Worm (Caenorhabditis elegans) whole organism, L4 larva: ENCODE data around the gene F59B2.12.

ENCODE experiments used
- D1046.2 ChIP-seq: fragments of 200-800 bp; sonication (Bioruptor generic); IDR thresholded peaks from 2 replicates; pipeline ENCODE4 v1.3.6; 2022; ENCODE audit warnings: missing genetic modification characterization, missing compliant biosample characterization
- F26F4.8 ChIP-seq: fragments of 200-800 bp; sonication (Bioruptor generic); conservative IDR thresholded peaks from 2 replicates; pipeline ENCODE4 v1.3.6; 2022; ENCODE audit warnings: missing genetic modification characterization, missing compliant biosample characterization
- F37D6.2 ChIP-seq: sonication (generic microtip); optimal IDR thresholded peaks from 2 replicates; lab custom pipeline; 2016; ENCODE audit warnings: mild to moderate bottlenecking, missing genetic modification characterization, missing compliant biosample characterization
- F44E2.7 ChIP-seq: fragments of 200-800 bp; sonication (Bioruptor generic); IDR thresholded peaks from 2 replicates; pipeline ENCODE4 v2.1.2; 2022; ENCODE audit warnings: missing genetic modification characterization, missing compliant biosample characterization
- R02D3.7 ChIP-seq: fragments of 150-350 bp; sonication (generic microtip); optimal IDR thresholded peaks from 3 replicates; lab custom pipeline; 2014; ENCODE audit warnings: missing biosample characterization, missing genetic modification characterization
- T20F7.1 ChIP-seq: fragments of 200-800 bp; sonication (Bioruptor generic); optimal IDR thresholded peaks from 2 replicates; lab custom pipeline; 2018; ENCODE audit warnings: mild to moderate bottlenecking, missing genetic modification characterization, missing compliant biosample characterization
- Y48G9A.11 ChIP-seq: fragments of 200-800 bp; sonication (Bioruptor generic); IDR thresholded peaks from 2 replicates; pipeline ENCODE4 v1.3.6; 2022; ENCODE audit warnings: missing genetic modification reagents, missing genetic modification characterization, missing compliant biosample characterization
- Y75B8A.6 ChIP-seq: fragments of 200-800 bp; sonication (Bioruptor generic); IDR thresholded peaks from 2 replicates; pipeline ENCODE4 v1.3.6; 2022; ENCODE audit warnings: missing genetic modification reagents, missing genetic modification characterization, missing compliant biosample characterization
- ZK546.5 ChIP-seq, 2 experiments: sonication (generic microtip); optimal IDR thresholded peaks; 2 replicates each; lab custom pipeline; 2017; ENCODE audit warnings: missing biosample characterization in 2 of 2, missing genetic modification characterization in 2 of 2
- ama-1 ChIP-seq: fragments of 150-350 bp; optimal IDR thresholded peaks from 2 replicates; lab custom pipeline; 2014; ENCODE audit warnings: inconsistent platforms, mixed read lengths
- attf-4 ChIP-seq: sonication (generic microtip); optimal IDR thresholded peaks from 3 replicates; lab custom pipeline; 2017; ENCODE audit warnings: missing biosample characterization, missing genetic modification characterization
- ceh-20 ChIP-seq: fragments of 200-800 bp; sonication (Bioruptor generic); IDR thresholded peaks from 2 replicates; pipeline ENCODE4 v1.3.6; 2022; ENCODE audit warnings: missing genetic modification reagents, missing genetic modification characterization, missing compliant biosample characterization
- ceh-32 ChIP-seq: sonication (generic microtip); optimal IDR thresholded peaks from 2 replicates; lab custom pipeline; 2016; ENCODE audit warnings: mild to moderate bottlenecking, missing genetic modification characterization, missing compliant biosample characterization; ENCODE audit not compliant: poor library complexity
- ceh-44 ChIP-seq: fragments of 200-800 bp; sonication (Bioruptor generic); IDR thresholded peaks from 2 replicates; pipeline ENCODE4 v1.3.6; 2022; ENCODE audit warnings: missing genetic modification reagents, missing genetic modification characterization, missing compliant biosample characterization
- ceh-82 ChIP-seq: sonication (generic microtip); optimal IDR thresholded peaks from 2 replicates; lab custom pipeline; 2017; ENCODE audit warnings: missing biosample characterization, missing genetic modification characterization
- ces-1 ChIP-seq: fragments of 150-350 bp; sonication (generic microtip); optimal IDR thresholded peaks from 4 replicates; lab custom pipeline; 2014; ENCODE audit warnings: missing biosample characterization, missing genetic modification reagents, missing genetic modification characterization
- cey-2 ChIP-seq: sonication (generic microtip); optimal IDR thresholded peaks from 3 replicates; lab custom pipeline; 2017; ENCODE audit warnings: missing genetic modification characterization, mild to moderate bottlenecking, missing compliant biosample characterization, antibody characterized with exemption, borderline replicate concordance; ENCODE audit not compliant: insufficient read depth
- daf-12 ChIP-seq: fragments of 150-350 bp; optimal IDR thresholded peaks from 2 replicates; lab custom pipeline; 2014; ENCODE audit warnings: missing biosample characterization, missing genetic modification reagents, missing genetic modification characterization
- daf-16 ChIP-seq, 3 experiments: sonication (generic microtip); optimal IDR thresholded peaks; 2 replicates each; lab custom pipeline; 2016 to 2017; ENCODE audit warnings: missing genetic modification characterization in 3 of 3, missing genetic modification reagents in 3 of 3, mild to moderate bottlenecking in 2 of 3, missing compliant biosample characterization in 2 of 3, missing biosample characterization in 1 of 3, moderate library complexity in 1 of 3
- dmd-8 ChIP-seq: fragments of 200-800 bp; sonication (Bioruptor generic); IDR thresholded peaks from 2 replicates; pipeline ENCODE4 v1.3.6; 2022; ENCODE audit warnings: missing genetic modification characterization, missing compliant biosample characterization
- dve-1 ChIP-seq: sonication (generic microtip); optimal IDR thresholded peaks from 2 replicates; lab custom pipeline; 2017; ENCODE audit warnings: antibody characterized with exemption, mild to moderate bottlenecking, missing genetic modification characterization, missing compliant biosample characterization; ENCODE audit not compliant: insufficient read depth
- egl-43 ChIP-seq: fragments of 200-800 bp; sonication (Bioruptor generic); IDR thresholded peaks from 2 replicates; pipeline ENCODE4 v1.3.6; 2022; ENCODE audit warnings: missing genetic modification reagents, missing genetic modification characterization, missing compliant biosample characterization
- fkh-10 ChIP-seq: fragments of 150-350 bp; optimal IDR thresholded peaks from 2 replicates; lab custom pipeline; 2014; ENCODE audit warnings: missing biosample characterization, missing genetic modification reagents, missing genetic modification characterization
- fos-1 ChIP-seq: fragments of 150-350 bp; optimal IDR thresholded peaks from 2 replicates; lab custom pipeline; 2014; ENCODE audit warnings: missing biosample characterization, missing genetic modification characterization
- gei-8 ChIP-seq: fragments of 200-800 bp; sonication (Bioruptor generic); optimal IDR thresholded peaks from 2 replicates; lab custom pipeline; 2018; ENCODE audit warnings: mild to moderate bottlenecking, missing genetic modification characterization, missing compliant biosample characterization
- hlh-11 ChIP-seq: fragments of 200-800 bp; sonication (Bioruptor generic); optimal IDR thresholded peaks from 2 replicates; lab custom pipeline; 2018; ENCODE audit warnings: mild to moderate bottlenecking, missing genetic modification characterization, missing compliant biosample characterization
- hmg-1.1 ChIP-seq: fragments of 200-800 bp; sonication (Bioruptor generic); IDR thresholded peaks from 2 replicates; pipeline ENCODE4 v1.3.6; 2022; ENCODE audit warnings: missing genetic modification reagents, missing genetic modification characterization, missing compliant biosample characterization
- jun-1 ChIP-seq: fragments of 150-350 bp; optimal IDR thresholded peaks from 2 replicates; lab custom pipeline; 2014; ENCODE audit warnings: missing biosample characterization, missing genetic modification reagents, missing genetic modification characterization
- lim-7 ChIP-seq: fragments of 200-800 bp; sonication (Bioruptor generic); IDR thresholded peaks from 2 replicates; pipeline ENCODE4 v1.3.6; 2022; ENCODE audit warnings: missing genetic modification characterization, missing compliant biosample characterization
- lin-15B ChIP-seq: fragments of 150-350 bp; sonication (generic microtip); optimal IDR thresholded peaks from 3 replicates; lab custom pipeline; 2014; ENCODE audit warnings: missing biosample characterization, missing genetic modification characterization
- lin-38 ChIP-seq: fragments of 200-800 bp; sonication (Bioruptor generic); IDR thresholded peaks from 2 replicates; pipeline ENCODE4 v1.3.6; 2022; ENCODE audit warnings: missing genetic modification reagents, missing genetic modification characterization, missing compliant biosample characterization
- lir-3 ChIP-seq: sonication (generic microtip); optimal IDR thresholded peaks from 2 replicates; lab custom pipeline; 2016; ENCODE audit warnings: mild to moderate bottlenecking, missing genetic modification characterization, missing compliant biosample characterization
- madf-5 ChIP-seq, 2 experiments: fragments of 200-800 bp; sonication (Bioruptor generic); IDR thresholded peaks; 2 replicates each; pipeline ENCODE4 v1.3.6; 2022; ENCODE audit warnings: missing compliant biosample characterization in 2 of 2, missing genetic modification characterization in 2 of 2
- mdl-1 ChIP-seq, 2 experiments: fragments of 150-350 bp in 1 of 2; sonication (generic microtip) in 1 of 2; optimal IDR thresholded peaks; 2 replicates each; lab custom pipeline; 2014 to 2017; ENCODE audit warnings: missing biosample characterization in 2 of 2, missing genetic modification characterization in 2 of 2
- mes-2 ChIP-seq: sonication (generic microtip); optimal IDR thresholded peaks from 2 replicates; lab custom pipeline; 2016; ENCODE audit warnings: missing genotype, mild to moderate bottlenecking, missing genetic modification characterization, missing compliant biosample characterization; ENCODE audit not compliant: poor library complexity, severe bottlenecking
- mxl-2 ChIP-seq: fragments of 200-800 bp; sonication (Bioruptor generic); conservative IDR thresholded peaks from 2 replicates; pipeline ENCODE4 v1.3.6; 2022; ENCODE audit warnings: missing genetic modification reagents, missing genetic modification characterization, missing compliant biosample characterization
- nhr-10 ChIP-seq: fragments of 150-350 bp; optimal IDR thresholded peaks from 2 replicates; lab custom pipeline; 2014; ENCODE audit warnings: missing biosample characterization, missing genetic modification characterization
- nhr-102 ChIP-seq: sonication (generic microtip); optimal IDR thresholded peaks from 2 replicates; lab custom pipeline; 2016; ENCODE audit warnings: mild to moderate bottlenecking, missing genetic modification characterization, moderate library complexity, missing compliant biosample characterization
- nhr-111 ChIP-seq: fragments of 200-800 bp; sonication (Bioruptor generic); optimal IDR thresholded peaks from 2 replicates; lab custom pipeline; 2018; ENCODE audit warnings: mild to moderate bottlenecking, missing genetic modification characterization, missing compliant biosample characterization
- nhr-237 ChIP-seq: sonication (generic microtip); optimal IDR thresholded peaks from 2 replicates; lab custom pipeline; 2017; ENCODE audit warnings: missing biosample characterization, missing genetic modification characterization
- nhr-25 ChIP-seq: sonication (generic microtip); optimal IDR thresholded peaks from 2 replicates; lab custom pipeline; 2017; ENCODE audit warnings: missing genetic modification characterization, mild to moderate bottlenecking, missing compliant biosample characterization, antibody characterized with exemption, moderate library complexity, borderline replicate concordance; ENCODE audit not compliant: insufficient read depth
- nhr-41 ChIP-seq: fragments of 200-800 bp; sonication (Bioruptor generic); IDR thresholded peaks from 2 replicates; pipeline ENCODE4 v1.3.6; 2022; ENCODE audit warnings: missing genetic modification reagents, missing genetic modification characterization, missing compliant biosample characterization
- nhr-48 ChIP-seq: sonication (generic microtip); optimal IDR thresholded peaks from 2 replicates; lab custom pipeline; 2016; ENCODE audit warnings: mild to moderate bottlenecking, missing genetic modification characterization, missing compliant biosample characterization
- nhr-76 ChIP-seq: fragments of 150-350 bp; optimal IDR thresholded peaks from 2 replicates; lab custom pipeline; 2014; ENCODE audit warnings: missing biosample characterization, missing genetic modification characterization
- saeg-2 ChIP-seq: fragments of 200-800 bp; sonication (Bioruptor generic); IDR thresholded peaks from 2 replicates; pipeline ENCODE4 v1.3.6; 2022; ENCODE audit warnings: missing genetic modification reagents, missing genetic modification characterization, missing compliant biosample characterization
- sdz-12 ChIP-seq: fragments of 200-800 bp; sonication (Bioruptor generic); optimal IDR thresholded peaks from 2 replicates; lab custom pipeline; 2018; ENCODE audit warnings: mild to moderate bottlenecking, missing genetic modification characterization, missing compliant biosample characterization
- skn-1 ChIP-seq: fragments of 150-350 bp; optimal IDR thresholded peaks from 2 replicates; lab custom pipeline; 2014; ENCODE audit warnings: missing biosample characterization, missing genetic modification characterization
- snpc-1.2 ChIP-seq: fragments of 200-800 bp; sonication (Bioruptor generic); IDR thresholded peaks from 2 replicates; pipeline ENCODE4 v1.3.6; 2022; ENCODE audit warnings: missing genetic modification reagents, missing genetic modification characterization, missing compliant biosample characterization
- tag-97 ChIP-seq: fragments of 200-800 bp; sonication (Bioruptor generic); IDR thresholded peaks from 2 replicates; pipeline ENCODE4 v1.3.6; 2022; ENCODE audit warnings: missing genetic modification characterization, missing compliant biosample characterization
- zag-1 ChIP-seq: fragments of 150-350 bp; optimal IDR thresholded peaks from 2 replicates; lab custom pipeline; 2014; ENCODE audit warnings: missing biosample characterization, missing genetic modification characterization
- zip-2 ChIP-seq: fragments of 150-350 bp; optimal IDR thresholded peaks from 2 replicates; lab custom pipeline; 2014; ENCODE audit warnings: missing biosample characterization, missing genetic modification characterization

Gene F59B2.12

DNA sequence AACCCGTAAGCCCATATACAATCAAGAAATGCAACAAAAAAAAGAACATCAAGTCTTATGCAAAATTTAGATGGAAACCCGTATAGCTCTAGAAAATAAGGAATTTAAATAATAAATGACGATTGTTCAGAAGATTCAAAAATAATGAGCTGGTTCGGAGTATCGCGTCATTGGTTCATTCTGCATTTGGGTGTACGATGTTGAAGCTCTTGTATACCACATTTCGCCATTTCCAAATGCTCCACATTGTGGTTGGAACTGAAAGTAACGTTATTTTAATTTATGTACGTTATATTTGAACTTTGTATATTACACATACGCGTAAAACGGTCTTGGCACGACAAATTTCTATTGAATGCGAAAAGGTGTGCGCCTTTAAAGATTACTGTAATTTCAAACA, 42.9 kb downstream of the F59B2.12 start (continued):
- TF ChIP-seq skn-1 (tag; lab: Kevin White, UChicago) (no peak), nhr-25 (tag; lab: Kevin White, UChicago) (no peak), lin-15B (tag; lab: Kevin White, UChicago) (no peak), lir-3 (tag; lab: Kevin White, UChicago) (no peak), saeg-2 (no peak), dve-1 (tag; lab: Kevin White, UChicago) (peak; percentile 73), gei-8 (no peak), D1046.2 (GFP tag; lab: Robert Waterston, UW) (no peak), lin-38 (peak; percentile 60), dmd-8 (no peak), nhr-102 (tag; lab: Kevin White, UChicago) (peak; percentile 38), tag-97 (GFP tag; lab: Robert Waterston, UW) (no peak), ama-1 (lab: Kevin White, UChicago) (no peak), jun-1 (no peak), hmg-1.1 (GFP tag; lab: Robert Waterston, UW) (peak; percentile 27; the same call in 1 of the 2 replicates), lim-7 (GFP tag; lab: Robert Waterston, UW) (no peak), F26F4.8 (GFP tag; lab: Robert Waterston, UW) (no peak), hlh-11 (peak; percentile 50), nhr-10 (tag; lab: Kevin White, UChicago) (no peak), nhr-41 (GFP tag; lab: Robert Waterston, UW) (0 out of 2 replicates have a peak, but pooled peaks have one; percentile 5), mes-2 (tag; lab: Kevin White, UChicago) (peak; percentile 0), nhr-76 (no peak), mxl-2 (GFP tag; lab: Robert Waterston, UW) (no peak), fos-1 (tag; lab: Kevin White, UChicago) (no peak), nhr-111 (GFP tag; lab: Kevin White, UChicago) (no peak), snpc-1.2 (GFP tag; lab: Robert Waterston, UW) (no peak), F44E2.7 (GFP tag; lab: Robert Waterston, UW) (no peak), R02D3.7 (tag; lab: Kevin White, UChicago) (no peak), ceh-32 (no peak), F37D6.2 (tag; lab: Kevin White, UChicago) (no peak), ceh-82 (tag; lab: Kevin White, UChicago) (no peak), attf-4 (tag; lab: Kevin White, UChicago) (no peak), nhr-48 (tag; lab: Kevin White, UChicago) (no peak), ceh-44 (GFP tag; lab: Robert Waterston, UW) (no peak), egl-43 (GFP tag; lab: Robert Waterston, UW) (no peak), mdl-1 (tag; optimal IDR thresholded peaks at IDR 0.05; lab: Kevin White, UChicago) (no peak), fkh-10 (no peak), cey-2 (tag; lab: Kevin White, UChicago) (no peak), sdz-12 (no peak), Y75B8A.6 (GFP tag; lab: Robert Waterston, UW) (no peak), daf-12 (tag; lab: Kevin White, UChicago) (no peak), ZK546.5 (tag; optimal IDR thresholded peaks at IDR 0.05; lab: Kevin White, UChicago) (no peak), zip-2 (tag; lab: Kevin White, UChicago) (no peak), zag-1 (no peak), Y48G9A.11 (GFP tag; lab: Robert Waterston, UW) (no peak), ceh-20 (GFP tag; lab: Robert Waterston, UW) (no peak), nhr-237 (tag; lab: Kevin White, UChicago) (no peak), madf-5 (GFP tag; IDR thresholded peaks at IDR 0.05; lab: Robert Waterston, UW) (no peak), daf-16 (GFP tag; optimal IDR thresholded peaks at IDR 0.05; lab: Kevin White, UChicago) (peak in 1 of 2 experiments; percentile 30), daf-16 (tag; optimal IDR thresholded peaks at IDR 0.05; lab: Kevin White, UChicago) (peak; percentile 36), T20F7.1 (peak; percentile 71), ces-1 (GFP tag; lab: Kevin White, UChicago) (no peak)
